Worm (Caenorhabditis elegans): ENCODE results near the gene dhrs-4.

DNA sequence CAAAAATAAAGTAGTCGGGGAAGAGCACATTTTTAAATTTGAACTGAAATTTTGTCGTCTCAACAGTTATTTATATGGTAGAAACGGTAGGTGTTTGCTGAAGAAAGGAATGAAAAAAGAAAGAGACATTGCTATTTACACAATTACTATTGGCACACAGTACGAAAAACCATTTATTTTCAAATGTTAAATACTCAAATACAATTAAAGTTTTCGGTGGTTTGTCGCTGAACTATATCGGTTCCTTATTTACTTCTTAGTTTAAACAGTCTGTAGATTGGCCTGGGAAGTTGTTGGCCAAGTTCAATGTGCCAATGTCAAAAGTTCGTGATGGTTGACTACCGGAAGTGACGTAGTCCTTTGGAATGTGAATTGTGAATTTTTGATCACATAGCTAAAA, 18.4 kb upstream of the dhrs-4 start, which contains the start of gene ttr-27:
- TF ChIP-seq tlf-1 (GFP tag; optimal IDR thresholded peaks at IDR 0.05), result no peak
- no peak for TF ChIP-seq ama-1 (optimal IDR thresholded peaks at IDR 0.05)
- TF ChIP-seq ama-1 (GFP tag; optimal IDR thresholded peaks at IDR 0.05), result no peak
- TF ChIP-seq snpc-4 (GFP tag; optimal IDR thresholded peaks at IDR 0.05), result no peak
- no peak for TF ChIP-seq snpc-4 (tag; optimal IDR thresholded peaks at IDR 0.05)
- TF ChIP-seq K11D2.4 (GFP tag; IDR thresholded peaks at IDR 0.05), result no peak
- no peak for TF ChIP-seq snpc-1.3 (tag; optimal IDR thresholded peaks at IDR 0.05; ENCODE audit: insufficient read depth)
- TF ChIP-seq ceh-27 (GFP tag; optimal IDR thresholded peaks at IDR 0.05), result no peak
- TF ChIP-seq ccch-3 (GFP tag; optimal IDR thresholded peaks at IDR 0.05), result no peak
- TF ChIP-seq F57C9.4 (tag; optimal IDR thresholded peaks at IDR 0.05), result no peak
- no peak for TF ChIP-seq pha-4 (tag; optimal IDR thresholded peaks at IDR 0.05)
- TF ChIP-seq B0019.2 (GFP tag; conservative IDR thresholded peaks at IDR 0.05), result no peak
- TF ChIP-seq Y67H2A.10 (GFP tag; conservative IDR thresholded peaks at IDR 0.05), result no peak
- TF ChIP-seq rpc-1 (optimal IDR thresholded peaks at IDR 0.05), result no peak
- TF ChIP-seq rpc-1 (tag; optimal IDR thresholded peaks at IDR 0.05), result no peak
- TF ChIP-seq ztf-18 (tag; optimal IDR thresholded peaks at IDR 0.05), result no peak
